Fruit fly (Drosophila melanogaster): ENCODE results near the gene repo.

The repo gene

dm6 chr3R:18280866-18281473, 45.0 kb downstream of the repo start (continued):
- TF ChIP-seq CG11560 (tag; IDR thresholded peaks at IDR 0.05) (no peak), nerfin-2 (GFP tag; IDR thresholded peaks at IDR 0.05; ENCODE audit: partially characterized antibody) (no peak), fd64A (GFP tag; optimal IDR thresholded peaks at IDR 0.05) (no peak), sug (tag; optimal IDR thresholded peaks at IDR 0.05) (peak; percentile 72), nmo (GFP tag; optimal IDR thresholded peaks at IDR 0.05) (no peak), CG2875 (GFP tag; optimal IDR thresholded peaks at IDR 0.05) (no peak), CG1602 (GFP tag; optimal IDR thresholded peaks at IDR 0.05) (no peak), en (GFP tag; optimal IDR thresholded peaks at IDR 0.05) (no peak), CG4820 (GFP tag; optimal IDR thresholded peaks at IDR 0.05) (no peak), Doc2 (GFP tag; IDR thresholded peaks at IDR 0.05) (no peak), CG5180 (GFP tag; optimal IDR thresholded peaks at IDR 0.05) (no peak), CG4854 (GFP tag; optimal IDR thresholded peaks at IDR 0.05) (no peak), chinmo (GFP tag; IDR thresholded peaks at IDR 0.05; ENCODE audit: partially characterized antibody) (0 out of 4 replicates have a peak, but pooled peaks have one; percentile 11), CG18619 (GFP tag; optimal IDR thresholded peaks at IDR 0.05) (no peak), E2f1 (GFP tag; IDR thresholded peaks at IDR 0.05) (no peak), kah (GFP tag; optimal IDR thresholded peaks at IDR 0.05) (no peak)

DNA sequence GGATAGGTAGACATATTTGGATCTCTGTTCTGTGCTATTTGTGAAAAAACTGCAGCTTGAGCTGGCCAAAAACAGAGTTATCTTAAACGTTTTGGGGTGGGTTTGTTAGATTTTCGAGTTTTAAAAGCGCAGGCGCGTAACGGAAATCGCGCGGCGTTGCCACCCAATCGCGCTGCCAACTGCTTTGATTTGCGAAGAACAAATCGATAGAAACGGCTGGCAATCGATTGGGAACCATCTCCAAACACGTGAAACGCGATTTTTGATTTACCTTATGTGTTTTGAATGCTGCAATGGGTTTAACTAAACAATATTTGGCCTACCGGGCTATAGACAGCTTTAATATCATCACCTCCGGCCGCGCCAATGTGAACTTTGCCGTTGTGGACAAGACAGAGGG, 47.4 kb downstream of the repo start, which contains the start of the genes CG14312 and CG8064:
CG14312 (minus strand) TSS at position 88 of the 400 bp plus-strand sequence.
CG8064 (plus strand) TSS at position 220 of the 400 bp plus-strand sequence.
- peak in 1 of 2 experiments; percentile 32 for TF ChIP-seq crp (GFP tag; optimal IDR thresholded peaks at IDR 0.05)
- TF ChIP-seq Eip74EF (GFP tag; optimal IDR thresholded peaks at IDR 0.05), result no peak
- peak; percentile 76 for TF ChIP-seq CG3995 (GFP tag; optimal IDR thresholded peaks at IDR 0.05)
- no peak for TF ChIP-seq Hr3 (GFP tag; optimal IDR thresholded peaks at IDR 0.05)
- peak; percentile 99 for TF ChIP-seq trem (tag; optimal IDR thresholded peaks at IDR 0.05)
- TF ChIP-seq Scr (GFP tag; IDR thresholded peaks at IDR 0.05; ENCODE audit: partially characterized antibody), result peak; percentile 64
- peak; percentile 76 for TF ChIP-seq CG2116 (GFP tag; optimal IDR thresholded peaks at IDR 0.05)
- peak; percentile 39 for TF ChIP-seq hkb (optimal IDR thresholded peaks at IDR 0.05)
- no peak for TF ChIP-seq hkb (GFP tag; IDR thresholded peaks at IDR 0.05)
- peak; percentile 68 for TF ChIP-seq CG16813 (GFP tag; IDR thresholded peaks at IDR 0.05; ENCODE audit: partially characterized antibody)
- TF ChIP-seq Hand (GFP tag; optimal IDR thresholded peaks at IDR 0.05), result no peak
- peak; percentile 73 for TF ChIP-seq stwl (tag; optimal IDR thresholded peaks at IDR 0.05)
- no peak for TF ChIP-seq fu2 (GFP tag; optimal IDR thresholded peaks at IDR 0.05)
- TF ChIP-seq zfh1 (GFP tag; IDR thresholded peaks at IDR 0.05), result 0 out of 3 replicates have a peak, but pooled peaks have one; percentile 15
- peak in 1 of 2 experiments; percentile 75 for TF ChIP-seq Hr51 (GFP tag; optimal IDR thresholded peaks at IDR 0.05)
- TF ChIP-seq CG12659 (GFP tag; optimal IDR thresholded peaks at IDR 0.05), result peak; percentile 47
- TF ChIP-seq Myb (GFP tag; optimal IDR thresholded peaks at IDR 0.05), result peak; percentile 99
- peak; percentile 54; the same call in 1 of the 2 replicates for TF ChIP-seq ato (GFP tag; IDR thresholded peaks at IDR 0.05; ENCODE audit: partially characterized antibody)
- TF ChIP-seq wdn (GFP tag; IDR thresholded peaks at IDR 0.05), result no peak
- TF ChIP-seq ewg (GFP tag; optimal IDR thresholded peaks at IDR 0.05), result peak; percentile 100
- peak; percentile 3 for TF ChIP-seq CG18011 (GFP tag; optimal IDR thresholded peaks at IDR 0.05)
- TF ChIP-seq CG15514 (GFP tag; optimal IDR thresholded peaks at IDR 0.05), result peak; percentile 93
- TF ChIP-seq Bgb (GFP tag; IDR thresholded peaks at IDR 0.05; ENCODE audit: partially characterized antibody), result peak; percentile 76
- TF ChIP-seq gcm (GFP tag; optimal IDR thresholded peaks at IDR 0.05), result no peak
- TF ChIP-seq Ets97D (GFP tag; optimal IDR thresholded peaks at IDR 0.05), result peak; percentile 62
- no peak for TF ChIP-seq tup (GFP tag; optimal IDR thresholded peaks at IDR 0.05)
- peak; percentile 31 for TF ChIP-seq NC2β (GFP tag; optimal IDR thresholded peaks at IDR 0.05)
- peak; percentile 25 for TF ChIP-seq gfzf (GFP tag; optimal IDR thresholded peaks at IDR 0.05)
- peak; percentile 5 for TF ChIP-seq CG2120 (GFP tag; optimal IDR thresholded peaks at IDR 0.05)
- peak; percentile 88 for TF ChIP-seq E2f2 (GFP tag; IDR thresholded peaks at IDR 0.05)
- peak; percentile 69 for TF ChIP-seq HmgZ (tag; optimal IDR thresholded peaks at IDR 0.05)
- peak; percentile 80 for TF ChIP-seq amos (GFP tag; IDR thresholded peaks at IDR 0.05; ENCODE audit: partially characterized antibody)
